Worm (Caenorhabditis elegans): ENCODE measurements around the gene F19C7.3.

ce11 chrIV:4564541-4564940, 32.4 kb upstream of the F19C7.3 start:
- TF ChIP-seq unc-62 (GFP tag; optimal IDR thresholded peaks at IDR 0.05) (no peak), elt-3 (tag; optimal IDR thresholded peaks at IDR 0.05) (no peak), blmp-1 (tag; optimal IDR thresholded peaks at IDR 0.05) (no peak), nhr-237 (tag; optimal IDR thresholded peaks at IDR 0.05) (no peak), hlh-1 (tag; optimal IDR thresholded peaks at IDR 0.05) (no peak), mep-1 (tag; optimal IDR thresholded peaks at IDR 0.05) (no peak), snpc-4 (tag; optimal IDR thresholded peaks at IDR 0.05) (no peak), ztf-11 (tag; optimal IDR thresholded peaks at IDR 0.05) (no peak), ces-1 (GFP tag; optimal IDR thresholded peaks at IDR 0.05) (no peak)

Data from whole organism, mixed stage, embryonic.